Fruit fly (Drosophila melanogaster) whole organism, embryonic: ENCODE results near the gene CG17633.

Experiments
- Asciz ChIP-seq: fragments of 200-800 bp; sonication (Bioruptor generic); optimal IDR thresholded peaks from 2 replicates; lab custom pipeline; 2017; ENCODE audit warnings: missing biosample characterization, mild to moderate bottlenecking, missing genetic modification characterization, missing genetic modification reagents
- B-H1 ChIP-seq: fragments of 200-800 bp; sonication (Bioruptor generic); IDR thresholded peaks from 3 replicates; pipeline ENCODE4 v1.3.6; 2022; ENCODE audit warnings: missing biosample characterization, missing genetic modification characterization
- CG10274 ChIP-seq: fragments of 200-800 bp; sonication (Bioruptor generic); optimal IDR thresholded peaks from 3 replicates; lab custom pipeline; 2017; ENCODE audit warnings: missing biosample characterization, mild to moderate bottlenecking, missing genetic modification characterization
- CG12659 ChIP-seq: fragments of 200-800 bp; sonication (Bioruptor generic); optimal IDR thresholded peaks from 3 replicates; lab custom pipeline; 2017; ENCODE audit warnings: mild to moderate bottlenecking, missing biosample characterization, missing genetic modification reagents, missing genetic modification characterization
- CG14860 ChIP-seq: fragments of 200-800 bp; sonication (Bioruptor generic); IDR thresholded peaks from 3 replicates; pipeline ENCODE4 v1.3.6; 2022; ENCODE audit warnings: missing biosample characterization, missing genetic modification characterization; ENCODE audit not compliant: partially characterized antibody
- CG15011 ChIP-seq: fragments of 200-800 bp; sonication (Bioruptor generic); optimal IDR thresholded peaks from 3 replicates; lab custom pipeline; 2018; ENCODE audit warnings: missing biosample characterization, mild to moderate bottlenecking, missing genetic modification characterization
- CG18764 ChIP-seq: fragments of 200-800 bp; sonication (Bioruptor generic); optimal IDR thresholded peaks from 3 replicates; lab custom pipeline; 2016; ENCODE audit warnings: missing biosample characterization, missing genetic modification characterization
- CG33557 ChIP-seq: fragments of 200-800 bp; sonication (Bioruptor generic); optimal IDR thresholded peaks from 2 replicates; lab custom pipeline; 2019; ENCODE audit warnings: missing biosample characterization, mild to moderate bottlenecking, missing genetic modification characterization, moderate library complexity
- CG3407 ChIP-seq: fragments of 200-800 bp; sonication (Bioruptor generic); optimal IDR thresholded peaks from 2 replicates; lab custom pipeline; 2018; ENCODE audit warnings: missing biosample characterization, mild to moderate bottlenecking, missing genetic modification characterization
- CG4854 ChIP-seq: fragments of 200-800 bp; sonication (Bioruptor generic); optimal IDR thresholded peaks from 2 replicates; lab custom pipeline; 2016; ENCODE audit warnings: missing biosample characterization, missing genetic modification characterization, inconsistent platforms
- CG7928 ChIP-seq: fragments of 200-800 bp; sonication (Bioruptor generic); optimal IDR thresholded peaks from 2 replicates; lab custom pipeline; 2017; ENCODE audit warnings: missing biosample characterization, mild to moderate bottlenecking, missing genetic modification characterization
- CG8765 ChIP-seq: fragments of 200-800 bp; sonication (Bioruptor generic); IDR thresholded peaks from 2 replicates; pipeline ENCODE4 v1.3.6; 2022; ENCODE audit warnings: missing biosample characterization, missing genetic modification characterization
- CG9609 ChIP-seq: fragments of 200-800 bp; sonication (Bioruptor generic); optimal IDR thresholded peaks from 3 replicates; lab custom pipeline; 2016; ENCODE audit warnings: missing biosample characterization, missing genetic modification characterization
- CG9932 ChIP-seq: fragments of 200-800 bp; sonication (Bioruptor generic); IDR thresholded peaks from 2 replicates; pipeline ENCODE4 v1.3.6; 2022; ENCODE audit warnings: missing biosample characterization, missing genetic modification characterization
- Chrac-16 ChIP-seq: fragments of 200-800 bp; sonication (Bioruptor generic); optimal IDR thresholded peaks from 3 replicates; lab custom pipeline; 2016; ENCODE audit warnings: missing biosample characterization, missing genetic modification characterization
- D ChIP-seq, 2 experiments: fragments of 200-800 bp in 1 of 2; fragments of >200 bp in 1 of 2; sonication (Bioruptor generic) in 1 of 2; optimal IDR thresholded peaks; 2 replicates in 1 of 2; 3 replicates in 1 of 2; lab custom pipeline; 2017; ENCODE audit warnings: mild to moderate bottlenecking in 1 of 2, missing biosample characterization in 1 of 2, missing genetic modification characterization in 1 of 2, missing genetic modification reagents in 1 of 2
- Dek ChIP-seq: fragments of 200-800 bp; sonication (Bioruptor generic); optimal IDR thresholded peaks from 3 replicates; lab custom pipeline; 2019; ENCODE audit warnings: missing biosample characterization, mild to moderate bottlenecking, missing genetic modification characterization, moderate library complexity
- H2.0 ChIP-seq: fragments of 200-800 bp; sonication (Bioruptor generic); IDR thresholded peaks from 2 replicates; pipeline ENCODE4 v1.3.6; 2022; ENCODE audit warnings: missing biosample characterization, missing genetic modification characterization
- Hmx ChIP-seq: fragments of 200-800 bp; sonication (Bioruptor generic); optimal IDR thresholded peaks from 2 replicates; lab custom pipeline; 2016; ENCODE audit warnings: missing biosample characterization, missing genetic modification characterization
- Jarid2 ChIP-seq: fragments of 200-800 bp; sonication (Bioruptor generic); optimal IDR thresholded peaks from 3 replicates; lab custom pipeline; 2017; ENCODE audit warnings: mild to moderate bottlenecking, missing biosample characterization, missing genetic modification reagents, missing genetic modification characterization
- MBD-R2 ChIP-seq: fragments of 200-800 bp; sonication (Bioruptor generic); IDR thresholded peaks from 2 replicates; pipeline ENCODE4 v1.3.6; 2022; ENCODE audit warnings: missing biosample characterization, missing genetic modification characterization
- Nf-YC ChIP-seq: fragments of 200-800 bp; optimal IDR thresholded peaks from 3 replicates; lab custom pipeline; 2019; ENCODE audit warnings: missing biosample characterization, mild to moderate bottlenecking, missing genetic modification characterization, moderate library complexity
- Stat92E ChIP-seq, 3 experiments: fragments of >200 bp in 2 of 3; fragments of 200-800 bp in 1 of 3; sonication (Bioruptor generic) in 1 of 3; optimal IDR thresholded peaks; 2 replicates each; lab custom pipeline; 2017 to 2019; ENCODE audit warnings: missing biosample characterization in 3 of 3, missing genetic modification characterization in 3 of 3, mild to moderate bottlenecking in 1 of 3, moderate library complexity in 1 of 3
- croc ChIP-seq: fragments of 200-800 bp; sonication (Bioruptor generic); conservative IDR thresholded peaks from 3 replicates; pipeline ENCODE4 v1.3.6; 2022; ENCODE audit warnings: missing biosample characterization, missing genetic modification characterization
- dan ChIP-seq: fragments of 200-800 bp; sonication (Bioruptor generic); IDR thresholded peaks from 2 replicates; pipeline ENCODE4 v1.3.6; 2022; ENCODE audit warnings: missing biosample characterization, missing genetic modification characterization
- danr ChIP-seq: fragments of 200-800 bp; sonication (Bioruptor generic); IDR thresholded peaks from 2 replicates; pipeline ENCODE4 v1.3.6; 2022; ENCODE audit warnings: missing biosample characterization, missing genetic modification characterization
- dati ChIP-seq: fragments of 200-800 bp; sonication (Bioruptor generic); IDR thresholded peaks from 2 replicates; pipeline ENCODE4 v1.3.6; 2022; ENCODE audit warnings: missing biosample characterization, missing genetic modification characterization
- disco-r ChIP-seq: fragments of 200-800 bp; sonication (Bioruptor generic); optimal IDR thresholded peaks from 2 replicates; lab custom pipeline; 2016; ENCODE audit warnings: missing biosample characterization, missing genetic modification characterization
- dpn ChIP-seq, 2 experiments: fragments of 200-800 bp; sonication (Bioruptor generic); optimal IDR thresholded peaks; 3 replicates each; lab custom pipeline; 2016; ENCODE audit warnings: missing biosample characterization in 2 of 2, missing genetic modification characterization in 2 of 2
- gcm ChIP-seq: fragments of 200-800 bp; sonication (Bioruptor generic); optimal IDR thresholded peaks from 2 replicates; lab custom pipeline; 2019; ENCODE audit warnings: missing biosample characterization, mild to moderate bottlenecking, missing genetic modification characterization, moderate library complexity
- grn ChIP-seq: fragments of 200-800 bp; sonication (Bioruptor generic); optimal IDR thresholded peaks from 3 replicates; lab custom pipeline; 2017; ENCODE audit warnings: missing biosample characterization, missing genetic modification characterization
- gro ChIP-seq: fragments of 200-800 bp; sonication (Bioruptor generic); optimal IDR thresholded peaks from 2 replicates; lab custom pipeline; 2016; ENCODE audit warnings: missing biosample characterization, missing genetic modification characterization
- gt ChIP-seq: fragments of 200-800 bp; sonication (Bioruptor generic); IDR thresholded peaks from 2 replicates; pipeline ENCODE4 v1.3.6; 2022; ENCODE audit warnings: missing biosample characterization, missing genetic modification characterization
- ham ChIP-seq: fragments of 200-800 bp; sonication (Bioruptor generic); IDR thresholded peaks from 2 replicates; pipeline ENCODE4 v1.3.6; 2022; ENCODE audit warnings: missing biosample characterization, missing genetic modification characterization
- lbe ChIP-seq: fragments of 200-800 bp; sonication (Bioruptor generic); optimal IDR thresholded peaks from 2 replicates; lab custom pipeline; 2016; ENCODE audit warnings: missing biosample characterization, mild to moderate bottlenecking, missing genetic modification characterization
- odd ChIP-seq: fragments of 200-800 bp; sonication (Bioruptor generic); optimal IDR thresholded peaks from 2 replicates; lab custom pipeline; 2017; ENCODE audit warnings: missing biosample characterization, mild to moderate bottlenecking, missing genetic modification characterization
- otp ChIP-seq: fragments of 200-800 bp; sonication (Bioruptor generic); IDR thresholded peaks from 3 replicates; pipeline ENCODE4, ENCODE4 v1.3.6; 2022; ENCODE audit warnings: missing biosample characterization, missing genetic modification characterization
- pros ChIP-seq: fragments of 200-800 bp; sonication (Bioruptor generic); optimal IDR thresholded peaks from 3 replicates; lab custom pipeline; 2019; ENCODE audit warnings: missing biosample characterization, mild to moderate bottlenecking, missing genetic modification characterization, moderate library complexity
- pum ChIP-seq: fragments of 200-800 bp; sonication (Bioruptor generic); optimal IDR thresholded peaks from 2 replicates; lab custom pipeline; 2016; ENCODE audit warnings: missing biosample characterization, missing genetic modification characterization
- repo ChIP-seq: fragments of 200-800 bp; sonication (Bioruptor generic); optimal IDR thresholded peaks from 2 replicates; lab custom pipeline; 2016; ENCODE audit warnings: missing biosample characterization, missing genetic modification characterization
- ro ChIP-seq: fragments of 200-800 bp; sonication (Bioruptor generic); IDR thresholded peaks from 2 replicates; pipeline ENCODE4 v1.3.6; 2022; ENCODE audit warnings: missing biosample characterization, missing genetic modification characterization
- schlank ChIP-seq: fragments of 200-800 bp; sonication (Bioruptor generic); optimal IDR thresholded peaks from 2 replicates; lab custom pipeline; 2018; ENCODE audit warnings: missing biosample characterization, mild to moderate bottlenecking, missing genetic modification characterization
- sr ChIP-seq: fragments of 200-800 bp; sonication (Bioruptor generic); IDR thresholded peaks from 3 replicates; pipeline ENCODE4 v1.3.6; 2022; ENCODE audit warnings: missing biosample characterization, missing genetic modification characterization
- stc ChIP-seq: fragments of 200-800 bp; sonication (Bioruptor generic); IDR thresholded peaks from 2 replicates; pipeline ENCODE4 v1.3.6; 2022; ENCODE audit warnings: missing biosample characterization, missing genetic modification characterization
- vfl ChIP-seq: fragments of 200-800 bp; sonication (Bioruptor generic); optimal IDR thresholded peaks from 2 replicates; lab custom pipeline; 2016; ENCODE audit warnings: missing biosample characterization, missing genetic modification characterization
- zen ChIP-seq: fragments of 200-800 bp; sonication (Bioruptor generic); optimal IDR thresholded peaks from 3 replicates; lab custom pipeline; 2018; ENCODE audit warnings: missing biosample characterization, mild to moderate bottlenecking, missing genetic modification characterization, moderate library complexity
- zfh1 ChIP-seq: fragments of 200-800 bp; sonication (Bioruptor generic); IDR thresholded peaks from 3 replicates; pipeline ENCODE4 v1.3.6; 2022; ENCODE audit warnings: missing biosample characterization, missing genetic modification characterization

The CG17633 gene

dm6 chr2L:9758856-9759255, 10.0 kb upstream of the CG17633 start (continued):
- TF ChIP-seq otp (GFP tag; lab: Robert Waterston, UW) = 0 out of 3 replicates have a peak, but pooled peaks have one; percentile 51
- TF ChIP-seq gt = no peak
- TF ChIP-seq grn (GFP tag; lab: Kevin White, UChicago) = no peak
- TF ChIP-seq CG10274 (GFP tag; lab: Kevin White, UChicago) = no peak
- TF ChIP-seq pum (GFP tag; lab: Kevin White, UChicago) = peak; percentile 18
- no peak for TF ChIP-seq pros (GFP tag; lab: Kevin White, UChicago)
- peak; percentile 63; the same call in 1 of the 3 replicates for TF ChIP-seq sr (GFP tag; lab: Robert Waterston, UW)
- no peak for TF ChIP-seq disco-r
- peak; percentile 54 for TF ChIP-seq Dek
- TF ChIP-seq gro (GFP tag; lab: Kevin White, UChicago) = peak; percentile 11
- peak; percentile 81 for TF ChIP-seq CG8765
- TF ChIP-seq stc (GFP tag; lab: Robert Waterston, UW) = peak; percentile 5; the same call in 1 of the 2 replicates
- peak; percentile 42 for TF ChIP-seq Nf-YC (tag; lab: Kevin White, UChicago)
- TF ChIP-seq ham (GFP tag; lab: Robert Waterston, UW) = peak; percentile 9; the same call in 1 of the 2 replicates
- no peak for TF ChIP-seq CG4854 (GFP tag; lab: Kevin White, UChicago)
- no peak for TF ChIP-seq gcm (GFP tag; lab: Kevin White, UChicago)
- no peak for TF ChIP-seq odd (GFP tag; lab: Kevin White, UChicago)
- TF ChIP-seq dan = no peak
- TF ChIP-seq Asciz (GFP tag; lab: Kevin White, UChicago) = no peak
- peak; percentile 79 for TF ChIP-seq zfh1 (GFP tag; lab: Robert Waterston, UW)
- peak; percentile 22 to 68 for TF ChIP-seq dpn (GFP tag; optimal IDR thresholded peaks at IDR 0.05; lab: Kevin White, UChicago)
- TF ChIP-seq Stat92E (GFP tag; optimal IDR thresholded peaks at IDR 0.05; lab: Kevin White, UChicago) = no peak
- no peak for TF ChIP-seq CG33557 (GFP tag; lab: Kevin White, UChicago)
- TF ChIP-seq CG7928 (GFP tag; lab: Kevin White, UChicago) = peak; percentile 97
- TF ChIP-seq CG14860 (GFP tag; lab: Robert Waterston, UW) = peak; percentile 89
- peak; percentile 25; the same call in 1 of the 2 replicates for TF ChIP-seq danr
- TF ChIP-seq CG12659 = peak; percentile 51
- no peak for TF ChIP-seq ro (GFP tag; lab: Robert Waterston, UW)
- peak; percentile 34; the same call in 2 of the 3 replicates for TF ChIP-seq B-H1
- TF ChIP-seq MBD-R2 (GFP tag; lab: Robert Waterston, UW) = peak; percentile 87
- peak; percentile 3 for TF ChIP-seq CG18764 (GFP tag; lab: Kevin White, UChicago)
- peak; percentile 66 for TF ChIP-seq CG9609
- TF ChIP-seq vfl (GFP tag; lab: Kevin White, UChicago) = peak; percentile 26
- TF ChIP-seq Hmx = no peak
- no peak for TF ChIP-seq Jarid2 (GFP tag; lab: Kevin White, UChicago)
- peak; percentile 25 for TF ChIP-seq lbe (GFP tag; lab: Kevin White, UChicago)
- TF ChIP-seq CG3407 (GFP tag; lab: Kevin White, UChicago) = no peak
- TF ChIP-seq schlank (tag; lab: Kevin White, UChicago) = peak; percentile 41
- no peak for TF ChIP-seq repo (GFP tag; lab: Kevin White, UChicago)
- 0 out of 2 replicates have a peak, but pooled peaks have one; percentile 7 for TF ChIP-seq dati (GFP tag; lab: Robert Waterston, UW)
- TF ChIP-seq croc (GFP tag; lab: Robert Waterston, UW) = no peak
- TF ChIP-seq H2.0 (GFP tag; lab: Robert Waterston, UW) = peak; percentile 48; the same call in 1 of the 2 replicates
- TF ChIP-seq CG9932 = peak; percentile 92
- peak; percentile 35 for TF ChIP-seq zen
- TF ChIP-seq Chrac-16 = peak; percentile 46
- no peak for TF ChIP-seq D (optimal IDR thresholded peaks at IDR 0.05; lab: Kevin White, UChicago)
- TF ChIP-seq D (GFP tag; optimal IDR thresholded peaks at IDR 0.05; lab: Kevin White, UChicago) = no peak
- no peak for TF ChIP-seq CG15011 (GFP tag; lab: Kevin White, UChicago)
